Worm (Caenorhabditis elegans) whole organism, young adult: ENCODE results near the gene cyy-1.
A peak's percentile ranks its signal among the peaks of the same experiment; 100 is the strongest.

ENCODE experiments used
- B0019.2 ChIP-seq: fragments of 200-800 bp; sonication (Bioruptor generic); conservative IDR thresholded peaks from 2 replicates; pipeline ENCODE4 v1.3.6; 2022; ENCODE audit warnings: missing genetic modification reagents, missing genetic modification characterization, missing compliant biosample characterization
- D2030.7 ChIP-seq: fragments of 200-800 bp; sonication (Bioruptor generic); IDR thresholded peaks from 2 replicates; pipeline ENCODE4 v1.3.6; 2022; ENCODE audit warnings: missing genetic modification reagents, missing genetic modification characterization, missing compliant biosample characterization
- F23B12.7 ChIP-seq: sonication (generic microtip); optimal IDR thresholded peaks from 2 replicates; lab custom pipeline; 2017; ENCODE audit warnings: missing genetic modification characterization, mild to moderate bottlenecking, missing compliant biosample characterization, antibody characterized with exemption, moderate library complexity; ENCODE audit not compliant: insufficient read depth
- F33H1.4 ChIP-seq: fragments of 200-800 bp; sonication (Bioruptor generic); IDR thresholded peaks from 2 replicates; pipeline ENCODE4 v1.3.6; 2022; ENCODE audit warnings: missing genetic modification reagents, missing genetic modification characterization, missing compliant biosample characterization
- F52B5.7 ChIP-seq: sonication (generic microtip); optimal IDR thresholded peaks from 2 replicates; lab custom pipeline; 2016; ENCODE audit warnings: mild to moderate bottlenecking, missing genetic modification characterization, missing compliant biosample characterization
- F55B11.4 ChIP-seq: sonication (generic microtip); optimal IDR thresholded peaks from 2 replicates; lab custom pipeline; 2016; ENCODE audit warnings: missing compliant biosample characterization, missing genetic modification characterization, borderline replicate concordance; ENCODE audit not compliant: insufficient read depth
- K12H6.12 ChIP-seq: fragments of 200-800 bp; sonication (Bioruptor generic); optimal IDR thresholded peaks from 2 replicates; lab custom pipeline; 2018; ENCODE audit warnings: mild to moderate bottlenecking, missing genetic modification characterization, missing compliant biosample characterization
- T26A5.8 ChIP-seq: sonication (generic microtip); optimal IDR thresholded peaks from 2 replicates; lab custom pipeline; 2016; ENCODE audit warnings: missing genetic modification characterization, missing compliant biosample characterization
- Y53G8AR.9 ChIP-seq: fragments of 200-800 bp; sonication (Bioruptor generic); conservative IDR thresholded peaks from 2 replicates; pipeline ENCODE4 v1.3.6; 2022; ENCODE audit warnings: missing genetic modification reagents, missing genetic modification characterization, missing compliant biosample characterization
- akir-1 ChIP-seq: fragments of 200-800 bp; sonication (Bioruptor generic); optimal IDR thresholded peaks from 2 replicates; lab custom pipeline; 2018; ENCODE audit warnings: mild to moderate bottlenecking, missing genetic modification characterization, moderate library complexity, missing compliant biosample characterization
- aptf-3 ChIP-seq: fragments of 200-800 bp; sonication (Bioruptor generic); IDR thresholded peaks from 2 replicates; pipeline ENCODE4 v1.3.6; 2022; ENCODE audit warnings: missing genetic modification characterization, missing compliant biosample characterization
- atf-7 ChIP-seq: sonication (generic microtip); optimal IDR thresholded peaks from 2 replicates; lab custom pipeline; 2017; ENCODE audit warnings: mild to moderate bottlenecking, missing genetic modification characterization, missing compliant biosample characterization
- attf-5 ChIP-seq: fragments of 200-800 bp; sonication (Bioruptor generic); optimal IDR thresholded peaks from 2 replicates; lab custom pipeline; 2018; ENCODE audit warnings: mild to moderate bottlenecking, missing genetic modification characterization, missing compliant biosample characterization
- attf-6 ChIP-seq: fragments of 200-800 bp; sonication (Bioruptor generic); IDR thresholded peaks from 2 replicates; pipeline ENCODE4 v1.3.6; 2022; ENCODE audit warnings: missing genetic modification reagents, missing genetic modification characterization, missing compliant biosample characterization
- bed-1 ChIP-seq: fragments of 200-800 bp; sonication (Bioruptor generic); IDR thresholded peaks from 2 replicates; pipeline ENCODE4 v1.3.6; 2022; ENCODE audit warnings: missing genetic modification reagents, missing genetic modification characterization, missing compliant biosample characterization
- ccch-3 ChIP-seq: fragments of 200-800 bp; sonication (Bioruptor generic); optimal IDR thresholded peaks from 2 replicates; lab custom pipeline; 2018; ENCODE audit warnings: mild to moderate bottlenecking, missing genetic modification characterization, missing compliant biosample characterization
- cebp-2 ChIP-seq: fragments of 200-800 bp; sonication (Bioruptor generic); IDR thresholded peaks from 2 replicates; pipeline ENCODE4 v1.3.6; 2022; ENCODE audit warnings: missing genetic modification characterization, missing compliant biosample characterization
- ceh-40 ChIP-seq: fragments of 200-800 bp; sonication (Bioruptor generic); IDR thresholded peaks from 2 replicates; pipeline ENCODE4 v1.3.6; 2022; ENCODE audit warnings: missing genetic modification characterization, missing compliant biosample characterization
- ceh-79 ChIP-seq: sonication (generic microtip); optimal IDR thresholded peaks from 2 replicates; lab custom pipeline; 2017; ENCODE audit warnings: mild to moderate bottlenecking, missing genetic modification characterization, missing compliant biosample characterization
- chd-7 ChIP-seq: sonication (generic microtip); optimal IDR thresholded peaks from 2 replicates; lab custom pipeline; 2016; ENCODE audit warnings: mild to moderate bottlenecking, missing genetic modification characterization, moderate library complexity, missing compliant biosample characterization
- dox-1 ChIP-seq: fragments of 200-800 bp; sonication (Bioruptor generic); IDR thresholded peaks from 2 replicates; pipeline ENCODE4 v1.3.6; 2022; ENCODE audit warnings: missing genetic modification reagents, missing genetic modification characterization, missing compliant biosample characterization
- dpff-1 ChIP-seq: sonication (generic microtip); optimal IDR thresholded peaks from 2 replicates; lab custom pipeline; 2017; ENCODE audit warnings: mild to moderate bottlenecking, missing genetic modification characterization, missing compliant biosample characterization
- efl-1 ChIP-seq: fragments of 150-350 bp; optimal IDR thresholded peaks from 2 replicates; lab custom pipeline; 2014; ENCODE audit warnings: missing biosample characterization, missing genetic modification reagents, missing genetic modification characterization
- ekl-4 ChIP-seq: fragments of 200-800 bp; sonication (Bioruptor generic); IDR thresholded peaks from 2 replicates; pipeline ENCODE4 v1.3.6; 2022; ENCODE audit warnings: missing genetic modification reagents, missing genetic modification characterization, missing compliant biosample characterization
- ets-4 ChIP-seq: fragments of 200-800 bp; sonication (Bioruptor generic); optimal IDR thresholded peaks from 2 replicates; lab custom pipeline; 2018; ENCODE audit warnings: mild to moderate bottlenecking, missing genetic modification characterization, missing compliant biosample characterization
- gei-17 ChIP-seq: fragments of 200-800 bp; sonication (Bioruptor generic); optimal IDR thresholded peaks from 2 replicates; lab custom pipeline; 2018; ENCODE audit warnings: mild to moderate bottlenecking, missing genetic modification characterization, missing compliant biosample characterization
- hlh-12 ChIP-seq: sonication (generic microtip); optimal IDR thresholded peaks from 2 replicates; lab custom pipeline; 2016; ENCODE audit warnings: missing genetic modification characterization, missing compliant biosample characterization
- hmg-1.2 ChIP-seq: fragments of 200-800 bp; sonication (Bioruptor generic); IDR thresholded peaks from 2 replicates; pipeline ENCODE4 v1.3.6; 2022; ENCODE audit warnings: missing genetic modification reagents, missing genetic modification characterization, missing compliant biosample characterization
- hsf-1 ChIP-seq: fragments of 200-800 bp; sonication (Bioruptor generic); IDR thresholded peaks from 2 replicates; pipeline ENCODE4 v1.3.6; 2022; ENCODE audit warnings: missing genetic modification reagents, missing genetic modification characterization, missing compliant biosample characterization
- lin-35 ChIP-seq, 3 experiments: fragments of 150-350 bp in 2 of 3; sonication (generic microtip) in 1 of 3; optimal IDR thresholded peaks; 2 replicates each; lab custom pipeline; 2014 to 2018; ENCODE audit warnings: missing biosample characterization in 3 of 3, missing genetic modification characterization in 3 of 3, missing genetic modification reagents in 3 of 3
- lsy-27 ChIP-seq: sonication (generic microtip); optimal IDR thresholded peaks from 2 replicates; lab custom pipeline; 2017; ENCODE audit warnings: missing genetic modification characterization, mild to moderate bottlenecking, missing compliant biosample characterization, antibody characterized with exemption, missing genotype, borderline replicate concordance; ENCODE audit not compliant: insufficient read depth
- mxl-1 ChIP-seq: sonication (generic microtip); optimal IDR thresholded peaks from 2 replicates; lab custom pipeline; 2016; ENCODE audit warnings: missing genetic modification characterization, missing compliant biosample characterization
- nfyb-1 ChIP-seq: fragments of 200-800 bp; sonication (Bioruptor generic); IDR thresholded peaks from 2 replicates; pipeline ENCODE4 v1.3.6; 2022; ENCODE audit warnings: missing genetic modification reagents, missing genetic modification characterization, missing compliant biosample characterization
- nhr-27 ChIP-seq: fragments of 200-800 bp; sonication (Bioruptor generic); optimal IDR thresholded peaks from 2 replicates; lab custom pipeline; 2018; ENCODE audit warnings: mild to moderate bottlenecking, missing genetic modification characterization, moderate library complexity, missing compliant biosample characterization
- nhr-80 ChIP-seq: sonication (generic microtip); optimal IDR thresholded peaks from 2 replicates; lab custom pipeline; 2016; ENCODE audit warnings: missing genetic modification characterization, missing compliant biosample characterization
- rec-8 ChIP-seq, 2 experiments: sonication (generic microtip); optimal IDR thresholded peaks; 2 replicates each; lab custom pipeline; 2016; ENCODE audit warnings: mild to moderate bottlenecking in 2 of 2, missing genetic modification characterization in 2 of 2, missing genetic modification reagents in 2 of 2, missing genotype in 2 of 2, missing biosample characterization in 1 of 2, missing compliant biosample characterization in 1 of 2, moderate library complexity in 1 of 2
- rpc-1 ChIP-seq, 2 experiments: fragments of 150-350 bp in 1 of 2; sonication (generic microtip) in 1 of 2; optimal IDR thresholded peaks; 2 replicates each; lab custom pipeline; 2014 to 2018; ENCODE audit warnings: missing biosample characterization in 1 of 2, missing genetic modification characterization in 1 of 2, missing genetic modification reagents in 1 of 2, missing genotype in 1 of 2
- sdz-38 ChIP-seq: sonication (generic microtip); optimal IDR thresholded peaks from 2 replicates; lab custom pipeline; 2016; ENCODE audit warnings: missing genotype, missing genetic modification characterization, missing compliant biosample characterization
- sea-2 ChIP-seq: fragments of 200-800 bp; sonication (Bioruptor generic); IDR thresholded peaks from 2 replicates; pipeline ENCODE4 v1.3.6; 2022; ENCODE audit warnings: missing genetic modification characterization, missing compliant biosample characterization
- snpc-1.1 ChIP-seq: sonication (generic microtip); optimal IDR thresholded peaks from 2 replicates; lab custom pipeline; 2017; ENCODE audit warnings: missing genetic modification characterization, mild to moderate bottlenecking, missing compliant biosample characterization, antibody characterized with exemption, moderate library complexity, missing genotype, missing genetic modification reagents; ENCODE audit not compliant: insufficient read depth
- sptf-2 ChIP-seq: fragments of 200-800 bp; sonication (Bioruptor generic); optimal IDR thresholded peaks from 2 replicates; lab custom pipeline; 2018; ENCODE audit warnings: mild to moderate bottlenecking, missing genetic modification characterization, missing compliant biosample characterization
- tbx-9 ChIP-seq: sonication (generic microtip); optimal IDR thresholded peaks from 2 replicates; lab custom pipeline; 2016; ENCODE audit warnings: borderline replicate concordance, missing genetic modification characterization, inconsistent platforms, missing compliant biosample characterization
- unc-130 ChIP-seq: sonication (generic microtip); optimal IDR thresholded peaks from 2 replicates; lab custom pipeline; 2016; ENCODE audit warnings: missing genetic modification reagents, missing genetic modification characterization, missing compliant biosample characterization
- ztf-25 ChIP-seq: fragments of 200-800 bp; sonication (Bioruptor generic); IDR thresholded peaks from 2 replicates; pipeline ENCODE4 v1.3.6; 2022; ENCODE audit warnings: missing genetic modification reagents, missing genetic modification characterization, missing compliant biosample characterization
- ztf-26 ChIP-seq: sonication (generic microtip); optimal IDR thresholded peaks from 2 replicates; lab custom pipeline; 2017; ENCODE audit warnings: missing genetic modification characterization, missing compliant biosample characterization
- ztf-28 ChIP-seq: fragments of 200-800 bp; sonication (Bioruptor generic); IDR thresholded peaks from 2 replicates; pipeline ENCODE4 v1.3.6; 2022; ENCODE audit warnings: missing genetic modification reagents, missing genetic modification characterization, missing compliant biosample characterization
- ztf-6 ChIP-seq: fragments of 200-800 bp; sonication (Bioruptor generic); IDR thresholded peaks from 2 replicates; pipeline ENCODE4 v1.3.6; 2022; ENCODE audit warnings: missing genetic modification reagents, missing genetic modification characterization, missing compliant biosample characterization

The cyy-1 gene

ce11 chrIII:8417192-8417967 lies 11.7 kb downstream of the cyy-1 start (continued):
- peak; percentile 54 for TF ChIP-seq gei-17 (GFP tag; lab: Kevin White, UChicago)
- no peak for TF ChIP-seq sea-2 (GFP tag; lab: Robert Waterston, UW)
- peak in 1 of 3 experiments; percentile 81 for TF ChIP-seq lin-35 (GFP tag; optimal IDR thresholded peaks at IDR 0.05; lab: Kevin White, UChicago)
- no peak for TF ChIP-seq ztf-6
- no peak for TF ChIP-seq D2030.7 (GFP tag; lab: Robert Waterston, UW)
- TF ChIP-seq rpc-1 (optimal IDR thresholded peaks at IDR 0.05; lab: Kevin White, UChicago): no peak
- TF ChIP-seq rpc-1 (tag; optimal IDR thresholded peaks at IDR 0.05; lab: Kevin White, UChicago): no peak
- TF ChIP-seq nfyb-1: peak; percentile 99
- peak; percentile 79 for TF ChIP-seq atf-7 (tag; lab: Kevin White, UChicago)
- no peak for TF ChIP-seq F33H1.4
- TF ChIP-seq ztf-26: peak; percentile 24
- no peak for TF ChIP-seq ccch-3 (GFP tag; lab: Kevin White, UChicago)
- no peak for TF ChIP-seq efl-1
- TF ChIP-seq Y53G8AR.9: peak; percentile 61; the same call in 1 of the 2 replicates
- peak; percentile 87 for TF ChIP-seq chd-7 (tag; lab: Kevin White, UChicago)
- TF ChIP-seq attf-5 (GFP tag; lab: Kevin White, UChicago): peak; percentile 93
- TF ChIP-seq lsy-27 (tag; lab: Kevin White, UChicago): no peak
- no peak for TF ChIP-seq bed-1 (GFP tag; lab: Robert Waterston, UW)
- peak; percentile 53; the same call in 1 of the 2 replicates for TF ChIP-seq ekl-4 (GFP tag; lab: Robert Waterston, UW)
- no peak for TF ChIP-seq ztf-25
- TF ChIP-seq hmg-1.2 (GFP tag; lab: Robert Waterston, UW): peak; percentile 81
- TF ChIP-seq F55B11.4: no peak
- peak; percentile 34 for TF ChIP-seq akir-1 (GFP tag; lab: Kevin White, UChicago)
- no peak for TF ChIP-seq aptf-3 (GFP tag; lab: Robert Waterston, UW)
- TF ChIP-seq nhr-27 (tag; lab: Kevin White, UChicago): no peak
- TF ChIP-seq cebp-2: no peak
- TF ChIP-seq tbx-9 (tag; lab: Kevin White, UChicago): no peak
- no peak for TF ChIP-seq unc-130 (GFP tag; lab: Kevin White, UChicago)
- TF ChIP-seq mxl-1: no peak
- TF ChIP-seq attf-6: no peak
- no peak for TF ChIP-seq F23B12.7 (tag; lab: Kevin White, UChicago)
- TF ChIP-seq dpff-1: no peak
- no peak for TF ChIP-seq F52B5.7 (tag; lab: Kevin White, UChicago)
- TF ChIP-seq K12H6.12: peak; percentile 99
- no peak for TF ChIP-seq hlh-12 (tag; lab: Kevin White, UChicago)
- TF ChIP-seq nhr-80 (tag; lab: Kevin White, UChicago): peak; percentile 91
- TF ChIP-seq ztf-28 (GFP tag; lab: Robert Waterston, UW): no peak
- TF ChIP-seq snpc-1.1: peak; percentile 22
- no peak for TF ChIP-seq ceh-40
- TF ChIP-seq sptf-2 (GFP tag; lab: Kevin White, UChicago): no peak
- peak; percentile 63 for TF ChIP-seq ceh-79 (tag; lab: Kevin White, UChicago)
- TF ChIP-seq B0019.2: no peak
- no peak for TF ChIP-seq sdz-38 (tag; lab: Kevin White, UChicago)
- TF ChIP-seq dox-1 (GFP tag; lab: Robert Waterston, UW): peak; percentile 83
- TF ChIP-seq ets-4 (GFP tag; lab: Kevin White, UChicago): peak; percentile 64
- TF ChIP-seq hsf-1 (GFP tag; lab: Robert Waterston, UW): no peak
- TF ChIP-seq rec-8 (tag; optimal IDR thresholded peaks at IDR 0.05; lab: Kevin White, UChicago): no peak
- no peak for TF ChIP-seq T26A5.8 (tag; lab: Kevin White, UChicago)
